Worm (Caenorhabditis elegans): ENCODE results near the gene tag-281.

DNA sequence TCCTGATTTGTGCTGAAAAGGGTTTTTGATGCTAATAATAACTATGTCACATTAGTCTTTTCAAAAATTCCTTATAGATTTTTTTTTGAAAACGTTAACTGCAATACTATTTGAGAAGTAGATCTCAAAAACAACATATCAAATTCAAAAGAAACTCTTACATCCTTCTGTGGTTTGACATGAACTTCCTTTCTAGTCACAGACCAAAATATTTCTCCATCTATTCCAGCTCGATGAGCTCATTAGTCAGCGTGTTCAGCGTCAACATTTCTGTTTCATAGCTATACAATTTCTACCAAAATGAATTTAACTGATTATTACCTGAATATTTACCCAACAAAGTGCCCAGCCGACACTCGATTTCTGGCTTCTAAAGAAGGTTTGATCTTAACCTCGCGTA, 49.1 kb downstream of the tag-281 start, which contains the start of gene srh-67:
- TF ChIP-seq elt-1 (tag; optimal IDR thresholded peaks at IDR 0.05) (no peak), mdl-1 (tag; optimal IDR thresholded peaks at IDR 0.05) (no peak), aly-2 (tag; optimal IDR thresholded peaks at IDR 0.05) (no peak), elt-2 (tag; optimal IDR thresholded peaks at IDR 0.05) (no peak), ama-1 (optimal IDR thresholded peaks at IDR 0.05) (no peak), lin-15B (tag; optimal IDR thresholded peaks at IDR 0.05) (no peak), ztf-11 (tag; optimal IDR thresholded peaks at IDR 0.05) (no peak), nhr-11 (tag; optimal IDR thresholded peaks at IDR 0.05) (no peak), fkh-10 (GFP tag; optimal IDR thresholded peaks at IDR 0.05) (no peak), nhr-237 (tag; optimal IDR thresholded peaks at IDR 0.05) (no peak), R02D3.7 (tag; optimal IDR thresholded peaks at IDR 0.05) (no peak), snpc-4 (tag; optimal IDR thresholded peaks at IDR 0.05) (no peak), nhr-28 (tag; optimal IDR thresholded peaks at IDR 0.05) (no peak), zag-1 (tag; optimal IDR thresholded peaks at IDR 0.05) (no peak)
